Worm (Caenorhabditis elegans) whole organism, L4/young adult: ENCODE data around the gene F02D8.9.

Experiments used
- W03F9.2 ChIP-seq: fragments of 150-350 bp; optimal IDR thresholded peaks from 2 replicates; lab custom pipeline; 2014; ENCODE audit warnings: missing biosample characterization, missing genetic modification characterization
- dao-5 ChIP-seq: sonication (generic microtip); optimal IDR thresholded peaks from 2 replicates; lab custom pipeline; 2016; ENCODE audit warnings: missing genotype, missing genetic modification characterization, moderate library complexity, missing compliant biosample characterization
- him-1 ChIP-seq: sonication (generic microtip); optimal IDR thresholded peaks from 2 replicates; lab custom pipeline; 2016; ENCODE audit warnings: missing genotype, missing genetic modification reagents, missing genetic modification characterization, missing compliant biosample characterization

DNA sequence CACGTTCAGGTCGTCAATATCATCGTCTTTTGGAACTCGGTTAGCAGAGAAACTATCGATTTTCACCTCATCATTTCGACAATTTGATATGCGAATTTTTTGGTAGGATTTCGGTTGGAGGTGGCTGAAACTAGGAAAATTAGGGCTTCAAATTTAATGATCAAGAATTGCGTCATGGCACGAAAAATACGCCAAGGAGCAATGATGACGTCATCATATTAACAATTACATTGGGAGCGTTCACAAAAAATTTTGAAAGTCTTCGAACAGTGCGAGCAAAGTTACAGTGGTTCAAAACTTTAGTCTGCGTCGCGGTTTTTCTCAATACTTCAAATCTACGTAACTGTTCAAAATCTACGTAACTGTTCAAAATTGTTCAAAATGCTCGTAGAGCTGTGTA is 12.7 kb downstream of the F02D8.9 start:
- no peak for TF ChIP-seq him-1 (tag; lab: Kevin White, UChicago)
- no peak for TF ChIP-seq dao-5 (tag; lab: Kevin White, UChicago)
- no peak for TF ChIP-seq W03F9.2 (tag; lab: Kevin White, UChicago)
